Fruit fly (Drosophila melanogaster) whole organism, prepupa: Measurements from ENCODE around the gene CG12099.

Experiments used
- CG11902 ChIP-seq: fragments of 200-800 bp; sonication (Bioruptor generic); optimal IDR thresholded peaks from 3 replicates; lab custom pipeline; 2016; ENCODE audit warnings: missing biosample characterization, missing genetic modification characterization
- CG15336 ChIP-seq: fragments of 200-800 bp; sonication (Bioruptor generic); IDR thresholded peaks from 2 replicates; pipeline ENCODE4 v1.3.6; 2022; ENCODE audit warnings: missing biosample characterization, missing genetic modification characterization
- CG16779 ChIP-seq: fragments of 200-800 bp; sonication (Bioruptor generic); optimal IDR thresholded peaks from 3 replicates; lab custom pipeline; 2017; ENCODE audit warnings: missing biosample characterization, mild to moderate bottlenecking, missing genetic modification characterization
- CG3032 ChIP-seq: fragments of 200-800 bp; optimal IDR thresholded peaks from 2 replicates; lab custom pipeline; 2019; ENCODE audit warnings: missing biosample characterization, mild to moderate bottlenecking, missing genetic modification characterization, moderate library complexity
- CG32006 ChIP-seq: fragments of 200-800 bp; sonication (Bioruptor generic); optimal IDR thresholded peaks from 3 replicates; lab custom pipeline; 2017; ENCODE audit warnings: missing biosample characterization, mild to moderate bottlenecking, missing genetic modification characterization
- CG4318 ChIP-seq: fragments of 200-800 bp; sonication (Bioruptor generic); optimal IDR thresholded peaks from 3 replicates; lab custom pipeline; 2017; ENCODE audit warnings: missing biosample characterization, mild to moderate bottlenecking, missing genetic modification characterization
- CG6163 ChIP-seq: fragments of 200-800 bp; sonication (Bioruptor generic); IDR thresholded peaks from 3 replicates; pipeline ENCODE4 v1.3.6; 2022; ENCODE audit warnings: missing biosample characterization, missing genetic modification characterization
- CG6808 ChIP-seq: fragments of 200-800 bp; sonication (Bioruptor generic); optimal IDR thresholded peaks from 3 replicates; lab custom pipeline; 2017; ENCODE audit warnings: missing biosample characterization, missing genetic modification characterization, mild to moderate bottlenecking, moderate library complexity, missing genetic modification reagents
- Eip75B ChIP-seq: fragments of 200-800 bp; sonication (Bioruptor generic); optimal IDR thresholded peaks from 3 replicates; lab custom pipeline; 2016; ENCODE audit warnings: missing biosample characterization, missing genetic modification characterization
- Gug ChIP-seq: fragments of 200-800 bp; sonication (Bioruptor generic); IDR thresholded peaks from 2 replicates; pipeline ENCODE4 v1.3.6; 2022; ENCODE audit warnings: missing biosample characterization, missing genetic modification characterization
- achi ChIP-seq: fragments of 200-800 bp; sonication (Bioruptor generic); optimal IDR thresholded peaks from 3 replicates; lab custom pipeline; 2016; ENCODE audit warnings: missing biosample characterization, missing genetic modification characterization
- topi ChIP-seq: fragments of 200-800 bp; sonication (Bioruptor generic); optimal IDR thresholded peaks from 3 replicates; lab custom pipeline; 2016; ENCODE audit warnings: missing biosample characterization, missing genetic modification characterization

- TF ChIP-seq Gug (no peak), topi (GFP tag; lab: Kevin White, UChicago) (peak; percentile 76), CG11902 (GFP tag; lab: Kevin White, UChicago) (no peak), CG3032 (peak; percentile 71), CG15336 (GFP tag; lab: Robert Waterston, UW) (0 out of 2 replicates have a peak, but pooled peaks have one; percentile 19), CG6163 (GFP tag; lab: Robert Waterston, UW) (peak; percentile 90), CG16779 (tag; lab: Kevin White, UChicago) (peak; percentile 62), CG4318 (no peak), CG6808 (GFP tag; lab: Kevin White, UChicago) (peak; percentile 82), Eip75B (GFP tag; lab: Kevin White, UChicago) (peak; percentile 78), CG32006 (GFP tag; lab: Kevin White, UChicago) (peak; percentile 30), achi (GFP tag; lab: Kevin White, UChicago) (peak; percentile 68)
Measured at dm6 chr3L:1591692-1592371, 33.5 kb upstream of the CG12099 start.
